Fruit fly (Drosophila melanogaster) whole organism, adult: ENCODE data around the gene gce.

ENCODE experiments used
- CG11617 ChIP-seq: fragments of 200-800 bp; sonication (Bioruptor generic); optimal IDR thresholded peaks from 2 replicates; lab custom pipeline; 2017; ENCODE audit warnings: mild to moderate bottlenecking, missing biosample characterization, missing genetic modification reagents, missing genetic modification characterization
- CG12768 ChIP-seq: fragments of 200-800 bp; sonication (Bioruptor generic); optimal IDR thresholded peaks from 2 replicates; lab custom pipeline; 2017; ENCODE audit warnings: missing biosample characterization, missing genetic modification characterization, mild to moderate bottlenecking, moderate library complexity, missing genetic modification reagents
- CG14711 ChIP-seq: fragments of 200-800 bp; sonication (Bioruptor generic); optimal IDR thresholded peaks from 2 replicates; lab custom pipeline; 2018; ENCODE audit warnings: missing biosample characterization, mild to moderate bottlenecking, missing genetic modification characterization, moderate library complexity
- CG1620 ChIP-seq: fragments of 200-800 bp; sonication (Bioruptor generic); optimal IDR thresholded peaks from 2 replicates; lab custom pipeline; 2016; ENCODE audit warnings: missing biosample characterization, missing genetic modification characterization
- CG33017 ChIP-seq: fragments of 200-800 bp; sonication (Bioruptor generic); optimal IDR thresholded peaks from 2 replicates; lab custom pipeline; 2018; ENCODE audit warnings: missing biosample characterization, mild to moderate bottlenecking, missing genetic modification characterization, moderate library complexity
- CG5204 ChIP-seq: fragments of 200-800 bp; sonication (Bioruptor generic); optimal IDR thresholded peaks from 2 replicates; lab custom pipeline; 2016; ENCODE audit warnings: missing biosample characterization, missing genetic modification characterization
- CG7045 ChIP-seq: fragments of 200-800 bp; sonication (Bioruptor generic); optimal IDR thresholded peaks from 2 replicates; lab custom pipeline; 2017; ENCODE audit warnings: missing biosample characterization, mild to moderate bottlenecking, missing genetic modification characterization
- CG7101 ChIP-seq: fragments of 200-800 bp; sonication (Bioruptor generic); optimal IDR thresholded peaks from 2 replicates; lab custom pipeline; 2018; ENCODE audit warnings: missing biosample characterization, mild to moderate bottlenecking, missing genetic modification characterization, moderate library complexity
- Clk ChIP-seq: fragments of 200-800 bp; sonication (Bioruptor generic); optimal IDR thresholded peaks from 2 replicates; lab custom pipeline; 2017; ENCODE audit warnings: missing biosample characterization, missing genetic modification characterization
- Crg-1 ChIP-seq: fragments of 200-800 bp; sonication (Bioruptor generic); optimal IDR thresholded peaks from 2 replicates; lab custom pipeline; 2016; ENCODE audit warnings: missing biosample characterization, missing genetic modification characterization
- Hr96 ChIP-seq: fragments of 200-800 bp; sonication (Bioruptor generic); optimal IDR thresholded peaks from 2 replicates; lab custom pipeline; 2016; ENCODE audit warnings: missing biosample characterization, missing genetic modification characterization
- Mnt ChIP-seq: fragments of 200-800 bp; sonication (Bioruptor generic); optimal IDR thresholded peaks from 2 replicates; lab custom pipeline; 2016; ENCODE audit warnings: missing biosample characterization, mild to moderate bottlenecking, missing genetic modification characterization
- bab1 ChIP-seq: fragments of 200-800 bp; sonication (Bioruptor generic); optimal IDR thresholded peaks from 3 replicates; lab custom pipeline; 2019; ENCODE audit warnings: missing biosample characterization, mild to moderate bottlenecking, missing genetic modification characterization, moderate library complexity
- cic ChIP-seq: fragments of 200-800 bp; sonication (Bioruptor generic); optimal IDR thresholded peaks from 2 replicates; lab custom pipeline; 2017; ENCODE audit warnings: missing biosample characterization, mild to moderate bottlenecking, missing genetic modification characterization, moderate library complexity
- cnc ChIP-seq, 2 experiments: fragments of >200 bp; optimal IDR thresholded peaks; 2 replicates each; lab custom pipeline; 2017
- kay ChIP-seq: fragments of 200-800 bp; sonication (Bioruptor generic); peaks from one replicate; lab custom pipeline; 2016; ENCODE audit warnings: missing biosample characterization, missing genetic modification characterization, borderline replicate concordance
- ovo ChIP-seq: fragments of 200-800 bp; sonication (Bioruptor generic); optimal IDR thresholded peaks from 2 replicates; lab custom pipeline; 2016; ENCODE audit warnings: missing biosample characterization, missing genetic modification characterization
- pad ChIP-seq: fragments of 200-800 bp; sonication (Bioruptor generic); optimal IDR thresholded peaks from 3 replicates; lab custom pipeline; 2017; ENCODE audit warnings: missing biosample characterization, missing genetic modification characterization, mild to moderate bottlenecking, moderate library complexity, missing genetic modification reagents
- tj ChIP-seq: fragments of 200-800 bp; sonication (Bioruptor generic); optimal IDR thresholded peaks from 3 replicates; lab custom pipeline; 2017; ENCODE audit warnings: missing biosample characterization, mild to moderate bottlenecking, missing genetic modification characterization, moderate library complexity
- toe ChIP-seq: fragments of 200-800 bp; sonication (Bioruptor generic); optimal IDR thresholded peaks from 2 replicates; lab custom pipeline; 2016; ENCODE audit warnings: missing biosample characterization, missing genetic modification characterization

Gene gce

dm6 chrX:15305975-15306909, 8.7 kb downstream of the gce start:
- TF ChIP-seq CG7101 (peak; percentile 11), CG7045 (GFP tag; lab: Kevin White, UChicago) (no peak), Mnt (GFP tag; lab: Kevin White, UChicago) (peak; percentile 43), Clk (GFP tag; lab: Kevin White, UChicago) (no peak), kay (peak; percentile 49), tj (GFP tag; lab: Kevin White, UChicago) (peak; percentile 62), Crg-1 (GFP tag; lab: Kevin White, UChicago) (no peak), ovo (GFP tag; lab: Kevin White, UChicago) (peak; percentile 68), CG14711 (tag; lab: Kevin White, UChicago) (peak; percentile 68), bab1 (peak; percentile 21), CG11617 (GFP tag; lab: Kevin White, UChicago) (peak; percentile 24), pad (GFP tag; lab: Kevin White, UChicago) (peak; percentile 53)

- TF ChIP-seq Clk (GFP tag; lab: Kevin White, UChicago), result no peak
- no peak for TF ChIP-seq CG33017 (tag; lab: Kevin White, UChicago)
- TF ChIP-seq CG7101, result no peak
- TF ChIP-seq cic (GFP tag; lab: Kevin White, UChicago), result no peak
- no peak for TF ChIP-seq CG5204 (GFP tag; lab: Kevin White, UChicago)
- no peak for TF ChIP-seq CG11617 (GFP tag; lab: Kevin White, UChicago)
- no peak for TF ChIP-seq CG14711 (tag; lab: Kevin White, UChicago)
- TF ChIP-seq Mnt (GFP tag; lab: Kevin White, UChicago), result no peak
These were observed 10.0 kb downstream of the gce start for dm6 chrX:15307485-15308138.

dm6 chrX:15308456-15308954, 10.9 kb downstream of the gce start:
- TF ChIP-seq kay (peak; percentile 85), cic (GFP tag; lab: Kevin White, UChicago) (peak; percentile 74), CG1620 (GFP tag; lab: Kevin White, UChicago) (peak; percentile 47), Hr96 (GFP tag; lab: Kevin White, UChicago) (no peak), Clk (GFP tag; lab: Kevin White, UChicago) (no peak), tj (GFP tag; lab: Kevin White, UChicago) (peak; percentile 93), CG7045 (GFP tag; lab: Kevin White, UChicago) (peak; percentile 36), Crg-1 (GFP tag; lab: Kevin White, UChicago) (peak; percentile 51), toe (GFP tag; lab: Kevin White, UChicago) (no peak), CG14711 (tag; lab: Kevin White, UChicago) (peak; percentile 25), CG33017 (tag; lab: Kevin White, UChicago) (peak; percentile 23), Mnt (GFP tag; lab: Kevin White, UChicago) (peak; percentile 17), pad (GFP tag; lab: Kevin White, UChicago) (peak; percentile 33), CG5204 (GFP tag; lab: Kevin White, UChicago) (no peak), CG11617 (GFP tag; lab: Kevin White, UChicago) (peak; percentile 41), cnc (optimal IDR thresholded peaks at IDR 0.05; lab: Kevin White, UChicago) (no peak), ovo (GFP tag; lab: Kevin White, UChicago) (peak; percentile 42), CG12768 (GFP tag; lab: Kevin White, UChicago) (peak; percentile 17), CG7101 (peak; percentile 58), bab1 (peak; percentile 57)

dm6 chrX:15309918-15310317, 12.4 kb downstream of the gce start:
- TF ChIP-seq toe (GFP tag; lab: Kevin White, UChicago), result no peak
- TF ChIP-seq CG14711 (tag; lab: Kevin White, UChicago), result peak; percentile 2

dm6 chrX:15312074-15312881, 14.7 kb downstream of the gce start:
- TF ChIP-seq bab1 (peak; percentile 62), Hr96 (GFP tag; lab: Kevin White, UChicago) (peak; percentile 79), CG7045 (GFP tag; lab: Kevin White, UChicago) (peak; percentile 80), CG33017 (tag; lab: Kevin White, UChicago) (peak; percentile 46), tj (GFP tag; lab: Kevin White, UChicago) (peak; percentile 70), cic (GFP tag; lab: Kevin White, UChicago) (peak; percentile 58), Clk (GFP tag; lab: Kevin White, UChicago) (peak; percentile 55), CG11617 (GFP tag; lab: Kevin White, UChicago) (peak; percentile 94), Mnt (GFP tag; lab: Kevin White, UChicago) (no peak), kay (peak; percentile 75), CG14711 (tag; lab: Kevin White, UChicago) (peak; percentile 68), pad (GFP tag; lab: Kevin White, UChicago) (peak; percentile 79), CG12768 (GFP tag; lab: Kevin White, UChicago) (peak; percentile 70), Crg-1 (GFP tag; lab: Kevin White, UChicago) (peak; percentile 21), CG5204 (GFP tag; lab: Kevin White, UChicago) (peak; percentile 73), cnc (optimal IDR thresholded peaks at IDR 0.05; lab: Kevin White, UChicago) (no peak), toe (GFP tag; lab: Kevin White, UChicago) (peak; percentile 61), ovo (GFP tag; lab: Kevin White, UChicago) (peak; percentile 75), CG1620 (GFP tag; lab: Kevin White, UChicago) (peak; percentile 47), CG7101 (peak; percentile 87)
